Fruit fly (Drosophila melanogaster) whole organism, prepupa: ENCODE data around the gene Adsl.

Experiments
- Blimp-1 ChIP-seq: fragments of 200-800 bp; sonication (Bioruptor generic); optimal IDR thresholded peaks from 3 replicates; lab custom pipeline; 2017; ENCODE audit warnings: missing biosample characterization, missing genetic modification characterization, mild to moderate bottlenecking, moderate library complexity, missing genetic modification reagents
- CG11762 ChIP-seq: fragments of 200-800 bp; sonication (Bioruptor generic); optimal IDR thresholded peaks from 3 replicates; lab custom pipeline; 2016; ENCODE audit warnings: missing biosample characterization, missing genetic modification characterization; ENCODE audit not compliant: insufficient read depth
- CG3919 ChIP-seq: fragments of 200-800 bp; sonication (Bioruptor generic); optimal IDR thresholded peaks from 3 replicates; lab custom pipeline; 2016; ENCODE audit warnings: missing biosample characterization, missing genetic modification characterization
- CG6276 ChIP-seq: fragments of 200-800 bp; sonication (Bioruptor generic); optimal IDR thresholded peaks from 2 replicates; lab custom pipeline; 2017; ENCODE audit warnings: missing biosample characterization, mild to moderate bottlenecking, missing genetic modification characterization
- Eip78C ChIP-seq: fragments of 200-800 bp; sonication (Bioruptor generic); peaks from one replicate; lab custom pipeline; 2016; ENCODE audit warnings: missing biosample characterization, missing genetic modification characterization
- Eip93F ChIP-seq: fragments of 200-800 bp; sonication (Bioruptor generic); optimal IDR thresholded peaks from 2 replicates; lab custom pipeline; 2016; ENCODE audit warnings: missing biosample characterization, mild to moderate bottlenecking, missing genetic modification characterization
- fkh ChIP-seq: fragments of 200-800 bp; sonication (Bioruptor generic); optimal IDR thresholded peaks from 3 replicates; lab custom pipeline; 2017; ENCODE audit warnings: missing biosample characterization, mild to moderate bottlenecking, missing genetic modification characterization, moderate library complexity
- salr ChIP-seq, 2 experiments: fragments of 200-800 bp; sonication (Bioruptor generic); optimal IDR thresholded peaks; 3 replicates each; lab custom pipeline; 2016 to 2018; ENCODE audit warnings: missing biosample characterization in 2 of 2, missing genetic modification characterization in 2 of 2, mild to moderate bottlenecking in 1 of 2
- vri ChIP-seq: fragments of 200-800 bp; sonication (Bioruptor generic); optimal IDR thresholded peaks from 3 replicates; lab custom pipeline; 2016; ENCODE audit warnings: missing biosample characterization, mild to moderate bottlenecking, missing genetic modification characterization

DNA sequence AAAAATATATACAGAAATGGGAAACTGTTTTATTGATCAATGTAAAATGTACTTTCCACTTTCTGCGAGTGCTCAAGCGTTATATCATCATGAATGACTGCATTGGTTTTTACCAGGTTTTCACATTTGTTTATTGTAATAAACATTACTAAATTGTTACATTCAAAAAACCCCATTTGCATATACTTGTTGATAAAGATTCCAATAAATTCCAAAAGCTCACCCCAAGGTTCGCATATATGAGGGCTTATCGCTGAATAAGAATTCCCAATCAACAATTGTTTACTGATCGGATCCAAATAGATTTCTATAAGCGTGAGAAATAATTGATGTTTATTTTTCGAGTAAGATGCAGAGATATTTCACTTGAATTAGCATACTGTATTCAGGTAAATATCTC lies 17.5 kb downstream of the Adsl start:
- TF ChIP-seq Eip78C (GFP tag; lab: Kevin White, UChicago) (no peak), vri (no peak), salr (GFP tag; optimal IDR thresholded peaks at IDR 0.05; lab: Kevin White, UChicago) (no peak), fkh (GFP tag; lab: Kevin White, UChicago) (no peak), CG11762 (GFP tag; lab: Kevin White, UChicago) (no peak), CG6276 (GFP tag; lab: Kevin White, UChicago) (no peak), Eip93F (GFP tag; lab: Kevin White, UChicago) (no peak), CG3919 (GFP tag; lab: Kevin White, UChicago) (no peak), Blimp-1 (no peak)
